Worm (Caenorhabditis elegans) whole organism, mixed stage, embryonic: ENCODE results near the gene zip-2.

Experiments
- M03D4.4 ChIP-seq: sonication (generic microtip); optimal IDR thresholded peaks from 2 replicates; lab custom pipeline; 2017; ENCODE audit warnings: mild to moderate bottlenecking, missing genetic modification characterization, missing compliant biosample characterization
- bed-3 ChIP-seq: fragments of 200-800 bp; sonication (Bioruptor generic); optimal IDR thresholded peaks from 3 replicates; lab custom pipeline; 2018; ENCODE audit warnings: mild to moderate bottlenecking, missing genetic modification characterization, moderate library complexity, missing compliant biosample characterization
- blmp-1 ChIP-seq: fragments of 150-350 bp; optimal IDR thresholded peaks from 2 replicates; lab custom pipeline; 2014; ENCODE audit warnings: missing biosample characterization, missing genetic modification characterization
- ceh-39 ChIP-seq: fragments of 150-350 bp; optimal IDR thresholded peaks from 2 replicates; lab custom pipeline; 2014; ENCODE audit warnings: missing biosample characterization, missing genetic modification characterization
- ceh-43 ChIP-seq: fragments of 200-800 bp; sonication (Bioruptor generic); optimal IDR thresholded peaks from 2 replicates; lab custom pipeline; 2018; ENCODE audit warnings: mild to moderate bottlenecking, missing genetic modification characterization, moderate library complexity, missing compliant biosample characterization
- ceh-83 ChIP-seq: fragments of 200-800 bp; sonication (Bioruptor generic); optimal IDR thresholded peaks from 2 replicates; lab custom pipeline; 2018; ENCODE audit warnings: mild to moderate bottlenecking, missing genetic modification characterization, missing compliant biosample characterization
- ces-1 ChIP-seq: fragments of 150-350 bp; optimal IDR thresholded peaks from 2 replicates; lab custom pipeline; 2014; ENCODE audit warnings: missing biosample characterization, missing genetic modification reagents, missing genetic modification characterization
- cnd-1 ChIP-seq: fragments of 200-800 bp; sonication (Bioruptor generic); optimal IDR thresholded peaks from 2 replicates; lab custom pipeline; 2018; ENCODE audit warnings: mild to moderate bottlenecking, missing genetic modification characterization, missing compliant biosample characterization
- drap-1 ChIP-seq: fragments of 200-800 bp; sonication (Bioruptor generic); optimal IDR thresholded peaks from 3 replicates; lab custom pipeline; 2018; ENCODE audit warnings: mild to moderate bottlenecking, missing genetic modification characterization, missing compliant biosample characterization
- elt-1 ChIP-seq: sonication (generic microtip); optimal IDR thresholded peaks from 2 replicates; lab custom pipeline; 2017; ENCODE audit warnings: missing genetic modification characterization, mild to moderate bottlenecking, missing compliant biosample characterization, antibody characterized with exemption, moderate library complexity, borderline replicate concordance; ENCODE audit not compliant: insufficient read depth
- elt-3 ChIP-seq: fragments of 150-350 bp; optimal IDR thresholded peaks from 2 replicates; lab custom pipeline; 2014; ENCODE audit warnings: missing biosample characterization, missing genetic modification characterization
- ham-2 ChIP-seq: fragments of 200-800 bp; sonication (Bioruptor generic); optimal IDR thresholded peaks from 2 replicates; lab custom pipeline; 2018; ENCODE audit warnings: mild to moderate bottlenecking, missing genetic modification characterization, missing compliant biosample characterization
- hlh-1 ChIP-seq: fragments of 150-350 bp; optimal IDR thresholded peaks from 2 replicates; lab custom pipeline; 2014; ENCODE audit warnings: missing biosample characterization, missing genetic modification reagents, missing genetic modification characterization
- lin-13 ChIP-seq: fragments of 150-350 bp; optimal IDR thresholded peaks from 2 replicates; lab custom pipeline; 2014; ENCODE audit warnings: missing biosample characterization, missing genetic modification characterization
- lin-32 ChIP-seq: fragments of 200-800 bp; sonication (Bioruptor generic); optimal IDR thresholded peaks from 2 replicates; lab custom pipeline; 2018; ENCODE audit warnings: mild to moderate bottlenecking, missing genetic modification characterization, missing compliant biosample characterization
- mab-5 ChIP-seq: fragments of 150-350 bp; optimal IDR thresholded peaks from 2 replicates; lab custom pipeline; 2014; ENCODE audit warnings: missing biosample characterization, missing genetic modification characterization
- mep-1 ChIP-seq: fragments of 150-350 bp; optimal IDR thresholded peaks from 2 replicates; lab custom pipeline; 2017; ENCODE audit warnings: missing biosample characterization, missing genetic modification reagents, missing genetic modification characterization, inconsistent platforms
- mls-2 ChIP-seq: sonication (generic microtip); optimal IDR thresholded peaks from 2 replicates; lab custom pipeline; 2016; ENCODE audit warnings: mild to moderate bottlenecking, missing genetic modification characterization, moderate library complexity, missing compliant biosample characterization
- nhr-12 ChIP-seq: fragments of 150-350 bp; optimal IDR thresholded peaks from 2 replicates; lab custom pipeline; 2014; ENCODE audit warnings: missing biosample characterization, missing genetic modification characterization
- nhr-2 ChIP-seq: fragments of 150-350 bp; optimal IDR thresholded peaks from 2 replicates; lab custom pipeline; 2014; ENCODE audit warnings: missing biosample characterization, missing genetic modification characterization
- nhr-28 ChIP-seq: fragments of 150-350 bp; optimal IDR thresholded peaks from 2 replicates; lab custom pipeline; 2014; ENCODE audit warnings: missing biosample characterization, missing genetic modification characterization
- nhr-76 ChIP-seq: sonication (generic microtip); optimal IDR thresholded peaks from 2 replicates; lab custom pipeline; 2017; ENCODE audit warnings: missing biosample characterization, missing genetic modification characterization
- pha-4 ChIP-seq: fragments of 150-350 bp; optimal IDR thresholded peaks from 2 replicates; lab custom pipeline; 2018; ENCODE audit warnings: missing biosample characterization, missing genetic modification reagents, missing genetic modification characterization
- snpc-4 ChIP-seq: fragments of 150-350 bp; optimal IDR thresholded peaks from 2 replicates; lab custom pipeline; 2014; ENCODE audit warnings: missing biosample characterization, missing genetic modification characterization
- sptf-1 ChIP-seq: sonication (generic microtip); optimal IDR thresholded peaks from 2 replicates; lab custom pipeline; 2017; ENCODE audit warnings: mild to moderate bottlenecking, missing genetic modification characterization, moderate library complexity, missing compliant biosample characterization
- tbx-8 ChIP-seq: fragments of 200-800 bp; sonication (Bioruptor generic); optimal IDR thresholded peaks from 2 replicates; lab custom pipeline; 2018; ENCODE audit warnings: mild to moderate bottlenecking, missing genetic modification characterization, moderate library complexity, missing compliant biosample characterization
- unc-120 ChIP-seq: sonication (generic microtip); optimal IDR thresholded peaks from 2 replicates; lab custom pipeline; 2017; ENCODE audit warnings: missing genetic modification characterization, missing compliant biosample characterization; ENCODE audit not compliant: poor library complexity, severe bottlenecking
- unc-39 ChIP-seq: fragments of 150-350 bp; optimal IDR thresholded peaks from 2 replicates; lab custom pipeline; 2014; ENCODE audit warnings: missing biosample characterization, missing genetic modification characterization
- zip-8 ChIP-seq: fragments of 150-350 bp; optimal IDR thresholded peaks from 2 replicates; lab custom pipeline; 2014; ENCODE audit warnings: missing biosample characterization, missing genetic modification characterization
- ztf-11 ChIP-seq: fragments of 150-350 bp; optimal IDR thresholded peaks from 2 replicates; lab custom pipeline; 2014; ENCODE audit warnings: missing biosample characterization, missing genetic modification characterization

The zip-2 gene

ce11 chrIII:853414-853813, 20.6 kb downstream of the zip-2 start:
- no peak for TF ChIP-seq M03D4.4 (tag; lab: Kevin White, UChicago)
- no peak for TF ChIP-seq unc-39
- TF ChIP-seq mep-1 (tag; lab: Kevin White, UChicago) = no peak
- no peak for TF ChIP-seq mls-2 (tag; lab: Kevin White, UChicago)
- no peak for TF ChIP-seq blmp-1 (tag; lab: Kevin White, UChicago)
- no peak for TF ChIP-seq cnd-1 (tag; lab: Kevin White, UChicago)
- no peak for TF ChIP-seq ceh-43 (GFP tag; lab: Kevin White, UChicago)
- no peak for TF ChIP-seq zip-8 (tag; lab: Kevin White, UChicago)
- no peak for TF ChIP-seq ham-2
- TF ChIP-seq ceh-83 (GFP tag; lab: Kevin White, UChicago) = no peak
- TF ChIP-seq nhr-76 (tag; lab: Kevin White, UChicago) = no peak
- TF ChIP-seq drap-1 (GFP tag; lab: Kevin White, UChicago) = no peak
- no peak for TF ChIP-seq ces-1 (GFP tag; lab: Kevin White, UChicago)
- no peak for TF ChIP-seq ztf-11
- TF ChIP-seq nhr-12 = no peak
- no peak for TF ChIP-seq unc-120 (tag; lab: Kevin White, UChicago)
- TF ChIP-seq elt-3 (tag; lab: Kevin White, UChicago) = no peak
- no peak for TF ChIP-seq tbx-8
- no peak for TF ChIP-seq elt-1 (tag; lab: Kevin White, UChicago)

- no peak for TF ChIP-seq ceh-83 (GFP tag; lab: Kevin White, UChicago)
- TF ChIP-seq ztf-11 = no peak
- no peak for TF ChIP-seq mep-1 (tag; lab: Kevin White, UChicago)
- TF ChIP-seq ceh-43 (GFP tag; lab: Kevin White, UChicago) = no peak
- peak; percentile 10 for TF ChIP-seq ceh-39 (tag; lab: Kevin White, UChicago)
- no peak for TF ChIP-seq nhr-28 (tag; lab: Kevin White, UChicago)
Observed at ce11 chrIII:853859-854359, 21.1 kb downstream of the zip-2 start, which contains the start of the genes rnp-5 and tag-51. TSS of gene rnp-5 (minus strand) at chrIII:853909. TSS of gene tag-51 (plus strand) at chrIII:854221.

- no peak for TF ChIP-seq unc-120 (tag; lab: Kevin White, UChicago)
- TF ChIP-seq mab-5 (tag; lab: Kevin White, UChicago) = no peak
- TF ChIP-seq nhr-2 (tag; lab: Kevin White, UChicago) = no peak
- no peak for TF ChIP-seq cnd-1 (tag; lab: Kevin White, UChicago)
- TF ChIP-seq elt-3 (tag; lab: Kevin White, UChicago) = no peak
- no peak for TF ChIP-seq drap-1 (GFP tag; lab: Kevin White, UChicago)
- no peak for TF ChIP-seq lin-32
- no peak for TF ChIP-seq bed-3
- no peak for TF ChIP-seq pha-4 (tag; lab: Kevin White, UChicago)
- TF ChIP-seq ceh-43 (GFP tag; lab: Kevin White, UChicago) = no peak
- TF ChIP-seq M03D4.4 (tag; lab: Kevin White, UChicago) = no peak
- TF ChIP-seq snpc-4 (tag; lab: Kevin White, UChicago) = no peak
- TF ChIP-seq ces-1 (GFP tag; lab: Kevin White, UChicago) = no peak
- TF ChIP-seq lin-13 (tag; lab: Kevin White, UChicago) = no peak
- TF ChIP-seq, all 35 proteins: peak for 0
Observed at ce11 chrIII:856260-856659, 23.5 kb downstream of the zip-2 start, which contains the start of gene K02F3.12. TSS of gene K02F3.12 (plus strand) at chrIII:856560.

- TF ChIP-seq lin-13 (tag; lab: Kevin White, UChicago) = no peak
- no peak for TF ChIP-seq hlh-1 (tag; lab: Kevin White, UChicago)
- TF ChIP-seq mls-2 (tag; lab: Kevin White, UChicago) = no peak
- TF ChIP-seq blmp-1 (tag; lab: Kevin White, UChicago) = no peak
- TF ChIP-seq elt-1 (tag; lab: Kevin White, UChicago) = no peak
- TF ChIP-seq M03D4.4 (tag; lab: Kevin White, UChicago) = no peak
- TF ChIP-seq ceh-39 (tag; lab: Kevin White, UChicago) = no peak
- no peak for TF ChIP-seq nhr-76 (tag; lab: Kevin White, UChicago)
- TF ChIP-seq cnd-1 (tag; lab: Kevin White, UChicago) = no peak
- TF ChIP-seq ceh-43 (GFP tag; lab: Kevin White, UChicago) = no peak
- no peak for TF ChIP-seq bed-3
Observed at ce11 chrIII:856908-857307, 24.1 kb downstream of the zip-2 start.

- TF ChIP-seq ceh-43 (GFP tag; lab: Kevin White, UChicago) (no peak), lin-32 (no peak), elt-1 (tag; lab: Kevin White, UChicago) (no peak), sptf-1 (tag; lab: Kevin White, UChicago) (no peak)
Observed at ce11 chrIII:859898-860297, 27.1 kb downstream of the zip-2 start, which contains the start of gene exos-4.2. TSS of gene exos-4.2 (plus strand) at chrIII:860198.
